Worm (Caenorhabditis elegans) whole organism, L3 larva: Measurements from ENCODE around the gene W08F4.7.

ENCODE experiments used
- aly-2 ChIP-seq: fragments of 150-350 bp; optimal IDR thresholded peaks from 2 replicates; lab custom pipeline; 2014; ENCODE audit warnings: missing biosample characterization, missing genetic modification characterization
- ceh-82 ChIP-seq: fragments of 150-350 bp; optimal IDR thresholded peaks from 2 replicates; lab custom pipeline; 2014; ENCODE audit warnings: missing biosample characterization, missing genetic modification characterization
- elt-3 ChIP-seq, 3 experiments: fragments of 150-350 bp in 1 of 3; sonication (generic microtip) in 2 of 3; optimal IDR thresholded peaks; 2 replicates in 2 of 3; 4 replicates in 1 of 3; lab custom pipeline; 2014 to 2017; ENCODE audit warnings: missing biosample characterization in 3 of 3, missing genetic modification characterization in 3 of 3
- fkh-10 ChIP-seq: sonication (generic microtip); optimal IDR thresholded peaks from 2 replicates; lab custom pipeline; 2017; ENCODE audit warnings: missing biosample characterization, missing genetic modification reagents, missing genetic modification characterization
- fos-1 ChIP-seq: fragments of 150-350 bp; optimal IDR thresholded peaks from 2 replicates; lab custom pipeline; 2014; ENCODE audit warnings: missing biosample characterization, missing genetic modification characterization
- lsy-12 ChIP-seq: sonication (generic microtip); optimal IDR thresholded peaks from 2 replicates; lab custom pipeline; 2016; ENCODE audit warnings: mild to moderate bottlenecking, missing genetic modification characterization, missing compliant biosample characterization
- mdl-1 ChIP-seq: fragments of 150-350 bp; optimal IDR thresholded peaks from 2 replicates; lab custom pipeline; 2014; ENCODE audit warnings: missing biosample characterization, missing genetic modification characterization
- nhr-12 ChIP-seq: fragments of 150-350 bp; optimal IDR thresholded peaks from 2 replicates; lab custom pipeline; 2014; ENCODE audit warnings: missing biosample characterization, missing genetic modification characterization
- nhr-23 ChIP-seq: fragments of 150-350 bp; optimal IDR thresholded peaks from 2 replicates; lab custom pipeline; 2014; ENCODE audit warnings: missing biosample characterization, missing genetic modification reagents, missing genetic modification characterization
- snpc-4 ChIP-seq: fragments of 150-350 bp; optimal IDR thresholded peaks from 2 replicates; lab custom pipeline; 2014; ENCODE audit warnings: missing biosample characterization, missing genetic modification characterization
- tbx-2 ChIP-seq: sonication (generic microtip); optimal IDR thresholded peaks from 2 replicates; lab custom pipeline; 2016; ENCODE audit warnings: mild to moderate bottlenecking, missing genetic modification characterization, missing compliant biosample characterization
- unc-39 ChIP-seq: sonication (generic microtip); optimal IDR thresholded peaks from 4 replicates; lab custom pipeline; 2017; ENCODE audit warnings: missing biosample characterization, missing genetic modification characterization
- ztf-11 ChIP-seq: fragments of 150-350 bp; optimal IDR thresholded peaks from 2 replicates; lab custom pipeline; 2014; ENCODE audit warnings: missing biosample characterization, missing genetic modification characterization

- no peak for TF ChIP-seq fkh-10 (GFP tag; lab: Kevin White, UChicago)
- TF ChIP-seq ztf-11, result no peak
- no peak for TF ChIP-seq nhr-23 (tag; lab: Kevin White, UChicago)
- TF ChIP-seq unc-39 (tag; lab: Kevin White, UChicago), result no peak
- TF ChIP-seq aly-2 (tag; lab: Kevin White, UChicago), result no peak
- TF ChIP-seq elt-3 (tag; optimal IDR thresholded peaks at IDR 0.05; lab: Kevin White, UChicago), result no peak
- TF ChIP-seq fos-1 (tag; lab: Kevin White, UChicago), result no peak
- no peak for TF ChIP-seq tbx-2
- no peak for TF ChIP-seq ceh-82 (tag; lab: Kevin White, UChicago)
- no peak for TF ChIP-seq nhr-12 (tag; lab: Kevin White, UChicago)
- TF ChIP-seq mdl-1, result no peak
- TF ChIP-seq lsy-12 (tag; lab: Kevin White, UChicago), result no peak
- no peak for TF ChIP-seq snpc-4 (tag; lab: Kevin White, UChicago)
Measured at ce11 chrII:549501-549900, 28.0 kb downstream of the W08F4.7 start.
